Worm (Caenorhabditis elegans): ENCODE results near the gene unc-5.

- no peak for TF ChIP-seq ref-1 (GFP tag; conservative IDR thresholded peaks at IDR 0.05)
- no peak for TF ChIP-seq flt-1 (GFP tag; IDR thresholded peaks at IDR 0.05)
- no peak for TF ChIP-seq ztf-29 (GFP tag; IDR thresholded peaks at IDR 0.05)
- TF ChIP-seq T22C8.4 (GFP tag; IDR thresholded peaks at IDR 0.05): no peak
Measured at ce11 chrIV:5501414-5501813, 26.7 kb downstream of the unc-5 start.

All from whole organism, midembryonic.